Fruit fly (Drosophila melanogaster) whole organism, embryonic: ENCODE results near the gene CG31886.

Experiments
- CG2202 ChIP-seq: fragments of 200-800 bp; sonication (Bioruptor generic); optimal IDR thresholded peaks from 2 replicates; lab custom pipeline; 2018; ENCODE audit warnings: missing biosample characterization, mild to moderate bottlenecking, missing genetic modification characterization
- CG32532 ChIP-seq: fragments of 200-800 bp; sonication (Bioruptor generic); IDR thresholded peaks from 2 replicates; pipeline ENCODE4 v1.3.6; 2022; ENCODE audit warnings: missing biosample characterization, missing genetic modification characterization
- CG8281 ChIP-seq: fragments of 200-800 bp; sonication (Bioruptor generic); optimal IDR thresholded peaks from 2 replicates; lab custom pipeline; 2018; ENCODE audit warnings: missing biosample characterization, mild to moderate bottlenecking, missing genetic modification characterization, moderate library complexity
- Hmx ChIP-seq: fragments of 200-800 bp; sonication (Bioruptor generic); optimal IDR thresholded peaks from 2 replicates; lab custom pipeline; 2016; ENCODE audit warnings: missing biosample characterization, missing genetic modification characterization
- ewg ChIP-seq: fragments of 200-800 bp; sonication (Bioruptor generic); optimal IDR thresholded peaks from 3 replicates; lab custom pipeline; 2017; ENCODE audit warnings: mild to moderate bottlenecking, missing biosample characterization, missing genetic modification reagents, missing genetic modification characterization

dm6 chr2L:8993650-8994441, 35.0 kb upstream of the CG31886 start, which contains the start of gene CG17906:
- TF ChIP-seq ewg (GFP tag; lab: Kevin White, UChicago): no peak
- TF ChIP-seq Hmx (GFP tag; lab: Kevin White, UChicago): no peak
- no peak for TF ChIP-seq CG32532 (GFP tag; lab: Robert Waterston, UW)
- no peak for TF ChIP-seq CG8281
- no peak for TF ChIP-seq CG2202 (tag; lab: Kevin White, UChicago)
